Worm (Caenorhabditis elegans) whole organism, late embryonic: ENCODE results near the gene F21C10.4.

Experiments
- C08G9.2 ChIP-seq: sonication (generic microtip); optimal IDR thresholded peaks from 2 replicates; lab custom pipeline; 2016; ENCODE audit warnings: mild to moderate bottlenecking, missing genetic modification characterization, moderate library complexity, missing compliant biosample characterization
- C38D4.7 ChIP-seq: fragments of 200-800 bp; sonication (Bioruptor generic); optimal IDR thresholded peaks from 2 replicates; lab custom pipeline; 2018; ENCODE audit warnings: mild to moderate bottlenecking, missing genetic modification characterization, moderate library complexity, missing compliant biosample characterization
- T23F11.4 ChIP-seq: fragments of 200-800 bp; sonication (Bioruptor generic); optimal IDR thresholded peaks from 2 replicates; lab custom pipeline; 2018; ENCODE audit warnings: mild to moderate bottlenecking, missing genetic modification characterization, missing compliant biosample characterization
- ahr-1 ChIP-seq: sonication (generic microtip); optimal IDR thresholded peaks from 2 replicates; lab custom pipeline; 2016; ENCODE audit warnings: missing genetic modification characterization, missing compliant biosample characterization
- ceh-18 ChIP-seq: sonication (generic microtip); optimal IDR thresholded peaks from 2 replicates; lab custom pipeline; 2016; ENCODE audit warnings: missing genetic modification characterization, missing compliant biosample characterization
- ceh-19 ChIP-seq: fragments of 200-800 bp; sonication (Bioruptor generic); optimal IDR thresholded peaks from 2 replicates; lab custom pipeline; 2018; ENCODE audit warnings: mild to moderate bottlenecking, missing genetic modification characterization, missing compliant biosample characterization
- ceh-2 ChIP-seq: sonication (generic microtip); optimal IDR thresholded peaks from 2 replicates; lab custom pipeline; 2016; ENCODE audit warnings: missing genotype, missing genetic modification characterization, missing compliant biosample characterization
- ceh-22 ChIP-seq: sonication (generic microtip); optimal IDR thresholded peaks from 2 replicates; lab custom pipeline; 2017; ENCODE audit warnings: missing biosample characterization, missing genetic modification characterization
- ceh-24 ChIP-seq: sonication (generic microtip); optimal IDR thresholded peaks from 2 replicates; lab custom pipeline; 2016; ENCODE audit warnings: mild to moderate bottlenecking, missing genetic modification characterization, missing compliant biosample characterization
- ceh-31 ChIP-seq: sonication (generic microtip); optimal IDR thresholded peaks from 2 replicates; lab custom pipeline; 2016; ENCODE audit warnings: missing genetic modification characterization, missing compliant biosample characterization
- ceh-34 ChIP-seq: sonication (generic microtip); optimal IDR thresholded peaks from 2 replicates; lab custom pipeline; 2016; ENCODE audit warnings: mild to moderate bottlenecking, missing genetic modification characterization, missing compliant biosample characterization
- ceh-45 ChIP-seq: fragments of 200-800 bp; sonication (Bioruptor generic); IDR thresholded peaks from 2 replicates; pipeline ENCODE4 v1.3.6; 2022; ENCODE audit warnings: missing genetic modification reagents, missing genetic modification characterization, missing compliant biosample characterization
- dmd-4 ChIP-seq: sonication (generic microtip); optimal IDR thresholded peaks from 2 replicates; lab custom pipeline; 2016; ENCODE audit warnings: borderline replicate concordance, missing genetic modification characterization, missing compliant biosample characterization
- dve-1 ChIP-seq: sonication (generic microtip); optimal IDR thresholded peaks from 2 replicates; lab custom pipeline; 2017; ENCODE audit warnings: antibody characterized with exemption, mild to moderate bottlenecking, missing genetic modification characterization, missing compliant biosample characterization
- elt-2 ChIP-seq: sonication (generic microtip); optimal IDR thresholded peaks from 2 replicates; lab custom pipeline; 2016; ENCODE audit warnings: missing genetic modification reagents, missing genetic modification characterization, missing compliant biosample characterization
- elt-4 ChIP-seq: sonication (generic microtip); optimal IDR thresholded peaks from 2 replicates; lab custom pipeline; 2016; ENCODE audit warnings: missing genetic modification characterization, missing compliant biosample characterization
- ets-4 ChIP-seq: sonication (generic microtip); optimal IDR thresholded peaks from 2 replicates; lab custom pipeline; 2016; ENCODE audit warnings: missing genetic modification characterization, missing compliant biosample characterization
- fkh-6 ChIP-seq: sonication (generic microtip); optimal IDR thresholded peaks from 2 replicates; lab custom pipeline; 2016; ENCODE audit warnings: missing genetic modification characterization, missing compliant biosample characterization
- hlh-13 ChIP-seq: fragments of 200-800 bp; sonication (Bioruptor generic); optimal IDR thresholded peaks from 2 replicates; lab custom pipeline; 2018; ENCODE audit warnings: mild to moderate bottlenecking, missing genetic modification characterization, missing compliant biosample characterization
- hlh-15 ChIP-seq: sonication (generic microtip); optimal IDR thresholded peaks from 2 replicates; lab custom pipeline; 2016; ENCODE audit warnings: missing genetic modification characterization, missing compliant biosample characterization
- lim-6 ChIP-seq: sonication (generic microtip); optimal IDR thresholded peaks from 2 replicates; lab custom pipeline; 2016; ENCODE audit warnings: missing genetic modification characterization, missing compliant biosample characterization
- nfya-1 ChIP-seq: sonication (generic microtip); optimal IDR thresholded peaks from 2 replicates; lab custom pipeline; 2017; ENCODE audit warnings: missing genetic modification characterization, mild to moderate bottlenecking, missing compliant biosample characterization, antibody characterized with exemption, moderate library complexity
- odd-2 ChIP-seq: sonication (generic microtip); optimal IDR thresholded peaks from 2 replicates; lab custom pipeline; 2017; ENCODE audit warnings: antibody characterized with exemption, mild to moderate bottlenecking, missing genetic modification characterization, missing compliant biosample characterization
- pag-3 ChIP-seq: sonication (generic microtip); optimal IDR thresholded peaks from 2 replicates; lab custom pipeline; 2016; ENCODE audit warnings: missing compliant biosample characterization, missing genetic modification characterization, borderline replicate concordance
- pat-9 ChIP-seq: fragments of 200-800 bp; sonication (Bioruptor generic); optimal IDR thresholded peaks from 2 replicates; lab custom pipeline; 2018; ENCODE audit warnings: mild to moderate bottlenecking, missing genetic modification characterization, moderate library complexity, missing compliant biosample characterization
- pax-1 ChIP-seq: fragments of 150-350 bp; optimal IDR thresholded peaks from 2 replicates; lab custom pipeline; 2014; ENCODE audit warnings: missing biosample characterization, missing genetic modification characterization
- pha-2 ChIP-seq: sonication (generic microtip); optimal IDR thresholded peaks from 2 replicates; lab custom pipeline; 2017; ENCODE audit warnings: mild to moderate bottlenecking, missing genetic modification characterization, missing compliant biosample characterization
- pha-4 ChIP-seq: fragments of 150-350 bp; optimal IDR thresholded peaks from 2 replicates; lab custom pipeline; 2018; ENCODE audit warnings: missing biosample characterization, missing genetic modification reagents, missing genetic modification characterization
- pqm-1 ChIP-seq: sonication (generic microtip); optimal IDR thresholded peaks from 2 replicates; lab custom pipeline; 2016; ENCODE audit warnings: missing genetic modification characterization, missing compliant biosample characterization
- rnt-1 ChIP-seq: sonication (generic microtip); optimal IDR thresholded peaks from 2 replicates; lab custom pipeline; 2016; ENCODE audit warnings: missing genetic modification characterization, missing compliant biosample characterization
- sox-2 ChIP-seq: fragments of 200-800 bp; sonication (Bioruptor generic); IDR thresholded peaks from 2 replicates; pipeline ENCODE4 v1.3.6; 2022; ENCODE audit warnings: missing genetic modification reagents, missing genetic modification characterization, missing compliant biosample characterization
- sox-4 ChIP-seq: sonication (generic microtip); optimal IDR thresholded peaks from 2 replicates; lab custom pipeline; 2017; ENCODE audit warnings: mild to moderate bottlenecking, missing genetic modification characterization, inconsistent platforms, missing compliant biosample characterization
- syd-9 ChIP-seq: sonication (generic microtip); optimal IDR thresholded peaks from 2 replicates; lab custom pipeline; 2016; ENCODE audit warnings: mild to moderate bottlenecking, missing genetic modification characterization, moderate library complexity, missing compliant biosample characterization
- tbx-2 ChIP-seq: sonication (generic microtip); optimal IDR thresholded peaks from 2 replicates; lab custom pipeline; 2016; ENCODE audit warnings: missing genetic modification characterization, missing compliant biosample characterization
- tbx-7 ChIP-seq: sonication (generic microtip); optimal IDR thresholded peaks from 2 replicates; lab custom pipeline; 2016; ENCODE audit warnings: missing genotype, missing genetic modification characterization, missing compliant biosample characterization
- ttx-3 ChIP-seq: sonication (generic microtip); optimal IDR thresholded peaks from 2 replicates; lab custom pipeline; 2016; ENCODE audit warnings: missing genetic modification reagents, missing genetic modification characterization, missing compliant biosample characterization
- unc-3 ChIP-seq, 2 experiments: fragments of 200-800 bp in 1 of 2; sonication (Bioruptor generic) in 1 of 2; sonication (generic microtip) in 1 of 2; conservative IDR thresholded peaks in 1 of 2; optimal IDR thresholded peaks in 1 of 2; 2 replicates each; pipeline versions ENCODE4 v1.3.6 to Lab custom; 2016 to 2022; ENCODE audit warnings: missing compliant biosample characterization in 2 of 2, missing genetic modification characterization in 2 of 2, missing genetic modification reagents in 1 of 2
- unc-42 ChIP-seq: sonication (generic microtip); optimal IDR thresholded peaks from 2 replicates; lab custom pipeline; 2016; ENCODE audit warnings: missing genotype, missing genetic modification characterization, missing compliant biosample characterization
- unc-86 ChIP-seq: sonication (generic microtip); optimal IDR thresholded peaks from 2 replicates; lab custom pipeline; 2016; ENCODE audit warnings: missing genetic modification characterization, missing compliant biosample characterization

F21C10.4 gene

DNA sequence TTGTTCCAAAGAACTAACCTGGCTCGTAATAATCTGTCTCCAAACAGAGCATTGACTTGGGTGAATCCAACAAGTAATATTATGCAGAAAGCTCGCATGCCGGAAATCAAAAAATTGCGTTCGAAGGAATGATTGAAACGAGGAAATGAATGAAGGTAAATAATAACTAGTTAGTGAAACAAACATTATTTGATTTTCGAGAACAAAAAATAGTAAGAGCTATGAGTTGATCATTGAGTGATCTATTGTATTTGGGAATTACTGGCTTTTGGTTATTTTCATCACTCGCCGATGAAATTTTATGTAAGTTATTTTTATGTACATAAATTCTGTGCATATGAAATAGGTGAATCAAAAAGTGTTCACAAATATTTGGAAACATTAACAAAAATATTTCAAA is 28.4 kb downstream of the F21C10.4 start, which contains the start of gene B0222.5:
Gene B0222.5 (minus strand): TSS at position 101 of the 400 bp plus-strand sequence.
- TF ChIP-seq ceh-34 (no peak), unc-3 (GFP tag; conservative IDR thresholded peaks at IDR 0.05; lab: Robert Waterston, UW) (no peak), unc-3 (tag; optimal IDR thresholded peaks at IDR 0.05; lab: Kevin White, UChicago) (no peak), C38D4.7 (no peak), syd-9 (no peak), T23F11.4 (GFP tag; lab: Kevin White, UChicago) (no peak), dmd-4 (tag; lab: Kevin White, UChicago) (no peak), pqm-1 (tag; lab: Kevin White, UChicago) (no peak), odd-2 (tag; lab: Kevin White, UChicago) (no peak)

DNA sequence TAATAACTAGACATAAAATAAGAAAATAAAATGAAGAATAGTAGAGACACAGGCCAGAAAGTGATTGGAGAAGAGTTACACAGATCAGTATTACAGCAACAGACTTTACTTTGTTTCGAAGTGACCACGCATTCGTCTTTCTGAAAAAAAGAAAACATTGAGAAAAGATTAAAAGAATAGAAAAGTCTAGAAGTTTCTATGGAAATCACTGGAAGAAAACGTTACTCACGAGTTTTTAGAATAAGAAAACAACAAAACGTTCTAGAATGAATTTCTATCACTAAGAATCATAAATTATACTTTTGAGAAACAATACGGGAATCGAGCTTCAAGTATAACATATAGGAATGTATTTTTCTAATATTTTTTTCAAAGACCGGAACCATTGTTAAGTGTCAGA is 29.2 kb downstream of the F21C10.4 start:
- TF ChIP-seq unc-3 (GFP tag; conservative IDR thresholded peaks at IDR 0.05; lab: Robert Waterston, UW) (no peak), unc-3 (tag; optimal IDR thresholded peaks at IDR 0.05; lab: Kevin White, UChicago) (no peak), elt-4 (no peak), fkh-6 (no peak), ets-4 (tag; lab: Kevin White, UChicago) (no peak), sox-2 (GFP tag; lab: Robert Waterston, UW) (no peak), ceh-24 (tag; lab: Kevin White, UChicago) (no peak), hlh-13 (GFP tag; lab: Kevin White, UChicago) (no peak), pat-9 (no peak), pha-4 (tag; lab: Kevin White, UChicago) (no peak), pag-3 (tag; lab: Kevin White, UChicago) (no peak), pax-1 (tag; lab: Kevin White, UChicago) (no peak), unc-86 (no peak), ceh-31 (tag; lab: Kevin White, UChicago) (no peak)

DNA sequence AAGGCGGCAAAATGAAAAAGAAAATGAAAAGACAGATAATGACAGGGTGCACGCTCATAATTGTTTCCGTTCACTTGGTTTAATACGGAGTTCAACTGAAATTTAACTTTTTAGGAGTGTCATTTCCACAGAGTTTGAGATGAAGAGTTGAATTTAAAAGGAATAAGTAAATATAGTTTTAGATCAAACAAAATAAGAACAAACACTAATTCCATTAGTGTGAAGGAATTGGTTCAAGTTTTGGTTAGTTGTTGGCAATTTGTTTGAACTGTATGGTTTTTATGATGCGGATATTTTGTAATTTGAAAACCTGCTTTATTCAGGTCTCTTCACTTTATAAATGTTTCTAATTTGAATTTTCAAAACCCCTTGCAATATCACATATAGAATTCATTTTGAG is 30.3 kb downstream of the F21C10.4 start, which contains the start of gene B0222.15:
Gene B0222.15 (minus strand): TSS at position 101 of the 400 bp plus-strand sequence.
- no peak for TF ChIP-seq ceh-2 (tag; lab: Kevin White, UChicago)

DNA sequence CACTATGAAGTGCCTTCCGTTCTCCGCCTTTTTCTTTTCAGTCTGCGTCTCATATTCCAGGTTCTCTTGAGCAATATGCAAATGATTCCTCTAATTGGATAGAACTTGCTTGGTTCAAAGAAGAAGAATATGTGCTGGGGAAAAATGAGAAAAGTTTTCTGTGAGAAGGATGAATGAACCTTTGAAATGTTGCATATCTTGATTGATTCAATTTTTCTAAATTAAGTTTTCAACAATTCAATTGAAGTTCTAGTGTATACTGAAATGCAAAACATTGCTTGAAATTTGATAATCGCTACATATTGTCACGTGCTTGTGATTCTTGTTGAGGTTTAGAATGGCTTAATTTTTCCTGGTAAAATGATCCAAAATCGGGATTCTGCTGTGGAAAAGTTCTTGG is 31.2 kb downstream of the F21C10.4 start:
- TF ChIP-seq unc-42 (tag; lab: Kevin White, UChicago), result peak; percentile 93
- TF ChIP-seq ahr-1 (tag; lab: Kevin White, UChicago), result no peak
- TF ChIP-seq pha-2 (tag; lab: Kevin White, UChicago), result no peak
- TF ChIP-seq, all 69 proteins: peak for 1

DNA sequence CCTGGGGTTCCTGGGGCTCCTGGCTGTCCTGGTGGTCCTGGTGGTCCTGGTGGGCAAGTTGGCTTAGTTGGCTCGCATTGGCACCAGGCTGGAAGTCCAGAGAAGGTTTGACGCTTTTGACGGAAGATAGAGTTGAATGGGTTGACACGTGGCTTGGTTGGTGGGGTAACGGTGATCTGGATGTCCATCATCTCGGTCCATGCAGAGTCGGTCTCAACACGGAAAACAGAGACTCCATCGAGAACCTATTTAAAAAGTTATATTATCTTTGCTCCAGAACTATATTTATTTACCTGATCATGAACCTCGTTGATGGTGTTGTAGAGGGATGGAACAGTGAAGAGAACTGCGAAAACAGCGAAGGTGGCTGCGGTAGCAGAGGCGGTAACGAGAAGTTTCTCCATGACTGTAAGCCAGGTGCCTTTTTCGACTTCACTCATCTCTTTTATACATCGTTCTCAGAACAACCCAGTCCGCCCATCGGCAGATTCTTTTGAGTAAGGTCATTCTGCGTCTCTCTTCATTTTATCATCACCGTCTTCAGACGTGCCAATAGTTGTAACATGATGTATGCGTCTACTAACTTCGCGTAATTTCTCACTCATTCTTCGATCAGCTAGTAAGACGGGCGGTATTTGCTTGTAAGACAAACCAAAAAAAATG is 33.9 kb downstream of the F21C10.4 start, which contains the start of gene col-144:
Gene col-144 (minus strand): TSS at position 419 of the 663 bp plus-strand sequence.
- TF ChIP-seq dve-1 (tag; lab: Kevin White, UChicago) (no peak), lim-6 (tag; lab: Kevin White, UChicago) (no peak), pax-1 (tag; lab: Kevin White, UChicago) (no peak), nfya-1 (no peak), pha-2 (tag; lab: Kevin White, UChicago) (no peak), tbx-2 (tag; lab: Kevin White, UChicago) (no peak), ttx-3 (no peak)

DNA sequence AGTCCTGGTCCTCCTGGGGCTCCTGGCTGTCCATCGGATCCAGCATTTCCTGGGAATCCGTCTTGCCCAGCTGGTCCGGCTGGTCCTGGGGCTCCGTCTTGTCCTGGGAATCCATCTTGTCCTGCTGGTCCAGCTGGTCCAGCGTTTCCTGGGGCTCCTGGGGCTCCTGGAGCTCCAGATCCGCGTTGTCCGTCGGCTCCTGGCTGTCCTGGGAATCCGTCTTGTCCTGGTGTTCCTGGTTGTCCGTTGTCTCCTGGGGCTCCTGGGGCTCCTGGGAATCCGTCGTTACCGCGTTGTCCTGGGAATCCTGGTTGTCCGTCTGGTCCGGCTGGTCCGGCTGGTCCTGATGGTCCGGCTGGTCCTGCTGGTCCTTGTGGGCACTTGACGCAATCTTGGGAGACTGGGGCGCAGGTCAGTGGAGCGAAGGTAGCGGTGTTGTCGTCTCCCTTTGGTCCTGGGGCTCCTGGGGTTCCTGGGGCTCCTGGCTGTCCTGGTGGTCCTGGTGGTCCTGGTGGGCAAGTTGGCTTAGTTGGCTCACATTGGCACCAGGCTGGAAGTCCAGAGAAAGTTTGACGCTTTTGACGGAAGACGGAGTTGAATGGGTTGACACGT is 35.8 kb downstream of the F21C10.4 start:
- TF ChIP-seq dmd-4 (tag; lab: Kevin White, UChicago) (no peak), syd-9 (no peak), sox-4 (tag; lab: Kevin White, UChicago) (no peak), hlh-13 (GFP tag; lab: Kevin White, UChicago) (no peak), C08G9.2 (no peak), ceh-18 (no peak), tbx-7 (tag; lab: Kevin White, UChicago) (no peak), pha-2 (tag; lab: Kevin White, UChicago) (no peak), hlh-15 (tag; lab: Kevin White, UChicago) (no peak), ceh-22 (tag; lab: Kevin White, UChicago) (no peak), pha-4 (tag; lab: Kevin White, UChicago) (no peak), T23F11.4 (GFP tag; lab: Kevin White, UChicago) (no peak), ceh-19 (no peak), ceh-45 (GFP tag; lab: Robert Waterston, UW) (no peak), elt-2 (tag; lab: Kevin White, UChicago) (no peak), unc-3 (GFP tag; conservative IDR thresholded peaks at IDR 0.05; lab: Robert Waterston, UW) (no peak), unc-3 (tag; optimal IDR thresholded peaks at IDR 0.05; lab: Kevin White, UChicago) (no peak), ceh-24 (tag; lab: Kevin White, UChicago) (no peak), rnt-1 (tag; lab: Kevin White, UChicago) (no peak), ceh-34 (no peak)
